Worm (Caenorhabditis elegans) whole organism, late embryonic: ENCODE results near the gene fbxa-224.

ENCODE experiments used
- C08G9.2 ChIP-seq: sonication (generic microtip); optimal IDR thresholded peaks from 2 replicates; lab custom pipeline; 2016; ENCODE audit warnings: mild to moderate bottlenecking, missing genetic modification characterization, moderate library complexity, missing compliant biosample characterization
- F13H6.1 ChIP-seq: sonication (generic microtip); optimal IDR thresholded peaks from 2 replicates; lab custom pipeline; 2016; ENCODE audit warnings: missing genetic modification characterization, missing compliant biosample characterization
- K02D7.2 ChIP-seq: sonication (generic microtip); optimal IDR thresholded peaks from 2 replicates; lab custom pipeline; 2017; ENCODE audit warnings: mild to moderate bottlenecking, missing genetic modification characterization, missing compliant biosample characterization
- ceh-18 ChIP-seq: sonication (generic microtip); optimal IDR thresholded peaks from 2 replicates; lab custom pipeline; 2016; ENCODE audit warnings: missing genetic modification characterization, missing compliant biosample characterization
- ceh-19 ChIP-seq: fragments of 200-800 bp; sonication (Bioruptor generic); optimal IDR thresholded peaks from 2 replicates; lab custom pipeline; 2018; ENCODE audit warnings: mild to moderate bottlenecking, missing genetic modification characterization, missing compliant biosample characterization
- ceh-24 ChIP-seq: sonication (generic microtip); optimal IDR thresholded peaks from 2 replicates; lab custom pipeline; 2016; ENCODE audit warnings: mild to moderate bottlenecking, missing genetic modification characterization, missing compliant biosample characterization
- ceh-48 ChIP-seq: sonication (generic microtip); optimal IDR thresholded peaks from 2 replicates; lab custom pipeline; 2016; ENCODE audit warnings: missing genetic modification characterization, inconsistent platforms, missing compliant biosample characterization
- ceh-6 ChIP-seq: fragments of 200-800 bp; sonication (Bioruptor generic); optimal IDR thresholded peaks from 2 replicates; lab custom pipeline; 2018; ENCODE audit warnings: mild to moderate bottlenecking, missing genetic modification characterization, missing compliant biosample characterization
- ceh-9 ChIP-seq: sonication (generic microtip); optimal IDR thresholded peaks from 2 replicates; lab custom pipeline; 2016; ENCODE audit warnings: mild to moderate bottlenecking, missing genetic modification characterization, inconsistent platforms, missing compliant biosample characterization
- dmd-4 ChIP-seq: sonication (generic microtip); optimal IDR thresholded peaks from 2 replicates; lab custom pipeline; 2016; ENCODE audit warnings: borderline replicate concordance, missing genetic modification characterization, missing compliant biosample characterization
- elt-4 ChIP-seq: sonication (generic microtip); optimal IDR thresholded peaks from 2 replicates; lab custom pipeline; 2016; ENCODE audit warnings: missing genetic modification characterization, missing compliant biosample characterization
- ets-4 ChIP-seq: sonication (generic microtip); optimal IDR thresholded peaks from 2 replicates; lab custom pipeline; 2016; ENCODE audit warnings: missing genetic modification characterization, missing compliant biosample characterization
- eyg-1 ChIP-seq: sonication (generic microtip); optimal IDR thresholded peaks from 2 replicates; lab custom pipeline; 2016; ENCODE audit warnings: missing genotype, missing genetic modification characterization, missing compliant biosample characterization
- fax-1 ChIP-seq: sonication (generic microtip); optimal IDR thresholded peaks from 2 replicates; lab custom pipeline; 2016; ENCODE audit warnings: missing genotype, missing genetic modification characterization, missing compliant biosample characterization
- fkh-10 ChIP-seq: fragments of 150-350 bp; optimal IDR thresholded peaks from 2 replicates; lab custom pipeline; 2014; ENCODE audit warnings: missing biosample characterization, missing genetic modification reagents, missing genetic modification characterization
- hlh-15 ChIP-seq: sonication (generic microtip); optimal IDR thresholded peaks from 2 replicates; lab custom pipeline; 2016; ENCODE audit warnings: missing genetic modification characterization, missing compliant biosample characterization
- hlh-30 ChIP-seq: sonication (generic microtip); optimal IDR thresholded peaks from 2 replicates; lab custom pipeline; 2017; ENCODE audit warnings: antibody characterized with exemption, missing genetic modification characterization, missing compliant biosample characterization; ENCODE audit not compliant: insufficient read depth
- hlh-8 ChIP-seq: sonication (generic microtip); optimal IDR thresholded peaks from 2 replicates; lab custom pipeline; 2016; ENCODE audit warnings: missing genotype, missing genetic modification characterization, missing compliant biosample characterization
- lin-11 ChIP-seq: fragments of 200-800 bp; sonication (Bioruptor generic); optimal IDR thresholded peaks from 2 replicates; lab custom pipeline; 2018; ENCODE audit warnings: mild to moderate bottlenecking, missing genetic modification characterization, missing compliant biosample characterization
- madf-2 ChIP-seq: sonication (generic microtip); optimal IDR thresholded peaks from 2 replicates; lab custom pipeline; 2017; ENCODE audit warnings: missing genetic modification characterization, missing compliant biosample characterization
- nfya-1 ChIP-seq: sonication (generic microtip); optimal IDR thresholded peaks from 2 replicates; lab custom pipeline; 2017; ENCODE audit warnings: missing genetic modification characterization, mild to moderate bottlenecking, missing compliant biosample characterization, antibody characterized with exemption, moderate library complexity
- nhr-232 ChIP-seq: sonication (generic microtip); optimal IDR thresholded peaks from 2 replicates; lab custom pipeline; 2016; ENCODE audit warnings: missing genetic modification characterization, missing compliant biosample characterization
- npax-4 ChIP-seq: sonication (generic microtip); optimal IDR thresholded peaks from 2 replicates; lab custom pipeline; 2016; ENCODE audit warnings: missing genetic modification characterization, missing compliant biosample characterization
- odd-2 ChIP-seq: sonication (generic microtip); optimal IDR thresholded peaks from 2 replicates; lab custom pipeline; 2017; ENCODE audit warnings: antibody characterized with exemption, mild to moderate bottlenecking, missing genetic modification characterization, missing compliant biosample characterization
- pat-9 ChIP-seq: fragments of 200-800 bp; sonication (Bioruptor generic); optimal IDR thresholded peaks from 2 replicates; lab custom pipeline; 2018; ENCODE audit warnings: mild to moderate bottlenecking, missing genetic modification characterization, moderate library complexity, missing compliant biosample characterization
- pax-1 ChIP-seq: fragments of 150-350 bp; optimal IDR thresholded peaks from 2 replicates; lab custom pipeline; 2014; ENCODE audit warnings: missing biosample characterization, missing genetic modification characterization
- pha-2 ChIP-seq: sonication (generic microtip); optimal IDR thresholded peaks from 2 replicates; lab custom pipeline; 2017; ENCODE audit warnings: mild to moderate bottlenecking, missing genetic modification characterization, missing compliant biosample characterization
- pha-4 ChIP-seq: fragments of 150-350 bp; optimal IDR thresholded peaks from 2 replicates; lab custom pipeline; 2018; ENCODE audit warnings: missing biosample characterization, missing genetic modification reagents, missing genetic modification characterization
- pqm-1 ChIP-seq: sonication (generic microtip); optimal IDR thresholded peaks from 2 replicates; lab custom pipeline; 2016; ENCODE audit warnings: missing genetic modification characterization, missing compliant biosample characterization
- pros-1 ChIP-seq: fragments of 150-350 bp; optimal IDR thresholded peaks from 2 replicates; lab custom pipeline; 2014; ENCODE audit warnings: missing biosample characterization, missing genetic modification reagents, missing genetic modification characterization
- rnt-1 ChIP-seq: sonication (generic microtip); optimal IDR thresholded peaks from 2 replicates; lab custom pipeline; 2016; ENCODE audit warnings: missing genetic modification characterization, missing compliant biosample characterization
- sdc-2 ChIP-seq: sonication (generic microtip); optimal IDR thresholded peaks from 2 replicates; lab custom pipeline; 2016; ENCODE audit warnings: missing genotype, missing genetic modification characterization, missing compliant biosample characterization
- sox-4 ChIP-seq: sonication (generic microtip); optimal IDR thresholded peaks from 2 replicates; lab custom pipeline; 2017; ENCODE audit warnings: mild to moderate bottlenecking, missing genetic modification characterization, inconsistent platforms, missing compliant biosample characterization
- syd-9 ChIP-seq: sonication (generic microtip); optimal IDR thresholded peaks from 2 replicates; lab custom pipeline; 2016; ENCODE audit warnings: mild to moderate bottlenecking, missing genetic modification characterization, moderate library complexity, missing compliant biosample characterization
- tbx-7 ChIP-seq: sonication (generic microtip); optimal IDR thresholded peaks from 2 replicates; lab custom pipeline; 2016; ENCODE audit warnings: missing genotype, missing genetic modification characterization, missing compliant biosample characterization
- ttx-3 ChIP-seq: sonication (generic microtip); optimal IDR thresholded peaks from 2 replicates; lab custom pipeline; 2016; ENCODE audit warnings: missing genetic modification reagents, missing genetic modification characterization, missing compliant biosample characterization
- unc-55 ChIP-seq: sonication (generic microtip); optimal IDR thresholded peaks from 2 replicates; lab custom pipeline; 2017; ENCODE audit warnings: missing biosample characterization, missing genetic modification reagents, missing genetic modification characterization
- ztf-16 ChIP-seq: sonication (generic microtip); optimal IDR thresholded peaks from 2 replicates; lab custom pipeline; 2017; ENCODE audit warnings: missing genetic modification characterization, missing compliant biosample characterization

fbxa-224 gene

ce11 chrII:7534369-7534768, 13.6 kb downstream of the fbxa-224 start, which contains the start of gene wrt-10:
Gene wrt-10, minus strand, starts transcription at chrII:7534563.
- no peak for TF ChIP-seq C08G9.2 (tag; lab: Kevin White, UChicago)
- no peak for TF ChIP-seq sdc-2 (tag; lab: Kevin White, UChicago)
- TF ChIP-seq fax-1 (tag; lab: Kevin White, UChicago) = no peak
- TF ChIP-seq ceh-18 (tag; lab: Kevin White, UChicago) = no peak
- no peak for TF ChIP-seq tbx-7 (tag; lab: Kevin White, UChicago)
- no peak for TF ChIP-seq sox-4
- TF ChIP-seq fkh-10 (GFP tag; lab: Kevin White, UChicago) = no peak
- no peak for TF ChIP-seq pqm-1

- TF ChIP-seq lin-11 (tag; lab: Kevin White, UChicago) = no peak
- TF ChIP-seq hlh-30 (tag; lab: Kevin White, UChicago) = no peak
- TF ChIP-seq ceh-6 = no peak
- no peak for TF ChIP-seq nfya-1 (tag; lab: Kevin White, UChicago)
- TF ChIP-seq ceh-24 (tag; lab: Kevin White, UChicago) = no peak
- no peak for TF ChIP-seq odd-2 (tag; lab: Kevin White, UChicago)
- no peak for TF ChIP-seq nhr-232 (tag; lab: Kevin White, UChicago)
- TF ChIP-seq npax-4 (tag; lab: Kevin White, UChicago) = no peak
- no peak for TF ChIP-seq hlh-15
These were observed 16.5 kb downstream of the fbxa-224 start for ce11 chrII:7531478-7531877.

DNA sequence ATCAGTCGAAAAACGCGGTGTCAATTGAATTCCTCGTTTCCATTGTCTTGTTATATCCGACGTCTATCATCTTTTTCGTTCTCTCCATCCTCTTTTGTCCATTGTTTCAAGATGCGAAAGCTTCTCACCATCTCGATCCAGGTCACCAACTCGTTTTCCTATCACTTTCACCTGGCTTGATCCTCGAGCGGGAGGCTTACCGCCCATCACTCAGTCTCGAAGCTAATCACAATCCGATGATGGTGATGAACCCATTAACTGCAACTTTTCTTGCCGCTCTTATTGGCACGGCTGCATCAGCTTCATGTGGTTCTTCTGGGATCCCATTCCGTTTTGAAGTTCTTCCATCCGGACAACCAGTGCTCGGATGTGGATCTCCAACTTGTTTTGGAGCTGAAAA, 17.0 kb downstream of the fbxa-224 start, which contains the start of gene wrt-1:
TSS of gene wrt-1 (plus strand) at position 53 of the 400 bp plus-strand sequence.
- no peak for TF ChIP-seq ttx-3 (tag; lab: Kevin White, UChicago)
- TF ChIP-seq syd-9 (tag; lab: Kevin White, UChicago) = no peak
- no peak for TF ChIP-seq C08G9.2 (tag; lab: Kevin White, UChicago)
- no peak for TF ChIP-seq tbx-7 (tag; lab: Kevin White, UChicago)
- no peak for TF ChIP-seq pros-1 (tag; lab: Kevin White, UChicago)
- TF ChIP-seq ceh-19 (GFP tag; lab: Kevin White, UChicago) = no peak
- no peak for TF ChIP-seq odd-2 (tag; lab: Kevin White, UChicago)

- TF ChIP-seq ets-4 (tag; lab: Kevin White, UChicago) (peak; percentile 18), rnt-1 (tag; lab: Kevin White, UChicago) (peak; percentile 54), unc-55 (peak; percentile 69), dmd-4 (no peak), nfya-1 (tag; lab: Kevin White, UChicago) (peak; percentile 50), elt-4 (no peak), hlh-30 (tag; lab: Kevin White, UChicago) (peak; percentile 61), madf-2 (tag; lab: Kevin White, UChicago) (no peak), pha-2 (tag; lab: Kevin White, UChicago) (no peak), hlh-8 (tag; lab: Kevin White, UChicago) (no peak), K02D7.2 (tag; lab: Kevin White, UChicago) (no peak), pat-9 (tag; lab: Kevin White, UChicago) (no peak), ztf-16 (no peak), pha-4 (no peak), ceh-18 (tag; lab: Kevin White, UChicago) (peak; percentile 84), ceh-6 (no peak), ceh-9 (tag; lab: Kevin White, UChicago) (no peak), F13H6.1 (tag; lab: Kevin White, UChicago) (peak; percentile 10), eyg-1 (tag; lab: Kevin White, UChicago) (no peak), ceh-48 (no peak), pax-1 (tag; lab: Kevin White, UChicago) (no peak), syd-9 (tag; lab: Kevin White, UChicago) (no peak), sox-4 (no peak)
These were observed 18.8 kb downstream of the fbxa-224 start, which contains the start of gene ZK1290.5 for ce11 chrII:7529078-7529683. Gene ZK1290.5, plus strand, starts transcription at chrII:7529643.
